Fruit fly (Drosophila melanogaster): ENCODE results near the gene eRF3.

eRF3 gene

dm6 chr2L:12460767-12461739 lies 26.8 kb downstream of the eRF3 start:
- peak; percentile 18 for TF ChIP-seq CG32006 (GFP tag; optimal IDR thresholded peaks at IDR 0.05)
- TF ChIP-seq ss (GFP tag; optimal IDR thresholded peaks at IDR 0.05): peak; percentile 79 to 84
- TF ChIP-seq Sox14 (GFP tag; optimal IDR thresholded peaks at IDR 0.05): peak; percentile 32
- peak; percentile 39 for TF ChIP-seq CG1621 (tag; optimal IDR thresholded peaks at IDR 0.05)
- TF ChIP-seq dsx (GFP tag; optimal IDR thresholded peaks at IDR 0.05; ENCODE audit: poor library complexity, severe bottlenecking): peak; percentile 62
- TF ChIP-seq achi (GFP tag; optimal IDR thresholded peaks at IDR 0.05): peak; percentile 35
- no peak for TF ChIP-seq CG11294 (GFP tag; IDR thresholded peaks at IDR 0.05)
- TF ChIP-seq pdm3 (GFP tag; optimal IDR thresholded peaks at IDR 0.05): peak; percentile 26
- TF ChIP-seq CG15336 (GFP tag; IDR thresholded peaks at IDR 0.05): no peak; the same call in 1 of the 2 replicates
- TF ChIP-seq Hr39 (GFP tag; optimal IDR thresholded peaks at IDR 0.05): no peak
- peak; percentile 32 for TF ChIP-seq CG10631 (GFP tag; optimal IDR thresholded peaks at IDR 0.05)
- TF ChIP-seq Eip93F (GFP tag; optimal IDR thresholded peaks at IDR 0.05): peak; percentile 86
- peak; percentile 8 for TF ChIP-seq acj6 (GFP tag; optimal IDR thresholded peaks at IDR 0.05)
- TF ChIP-seq eg (GFP tag; IDR thresholded peaks at IDR 0.05): peak; percentile 80
- no peak for TF ChIP-seq CG7368 (GFP tag; optimal IDR thresholded peaks at IDR 0.05)
- TF ChIP-seq CG16779 (tag; optimal IDR thresholded peaks at IDR 0.05): peak; percentile 64
- peak; percentile 69 for TF ChIP-seq esn (GFP tag; optimal IDR thresholded peaks at IDR 0.05)
- TF ChIP-seq OdsH (GFP tag; optimal IDR thresholded peaks at IDR 0.05): no peak
- peak; percentile 66; the same call in 2 of the 3 replicates for TF ChIP-seq CG6163 (GFP tag; IDR thresholded peaks at IDR 0.05)
- TF ChIP-seq cyc (GFP tag; optimal IDR thresholded peaks at IDR 0.05): no peak
- TF ChIP-seq CG4318 (GFP tag; optimal IDR thresholded peaks at IDR 0.05): no peak
- peak; percentile 66 for TF ChIP-seq spab (GFP tag; optimal IDR thresholded peaks at IDR 0.05)
- TF ChIP-seq Gug (GFP tag; IDR thresholded peaks at IDR 0.05): no peak
- peak; percentile 61 for TF ChIP-seq topi (GFP tag; optimal IDR thresholded peaks at IDR 0.05)
- peak; percentile 99 for TF ChIP-seq fkh (GFP tag; optimal IDR thresholded peaks at IDR 0.05)
- TF ChIP-seq Lpt (GFP tag; optimal IDR thresholded peaks at IDR 0.05): peak; percentile 42
- TF ChIP-seq CG11762 (GFP tag; optimal IDR thresholded peaks at IDR 0.05; ENCODE audit: insufficient read depth): no peak
- TF ChIP-seq net (GFP tag; optimal IDR thresholded peaks at IDR 0.05): peak; percentile 72
- no peak for TF ChIP-seq fd59A (GFP tag; optimal IDR thresholded peaks at IDR 0.05)
- TF ChIP-seq CG3032 (tag; optimal IDR thresholded peaks at IDR 0.05): peak; percentile 35
- peak; percentile 58; the same call in 2 of the 3 replicates for TF ChIP-seq CG8119 (GFP tag; IDR thresholded peaks at IDR 0.05)
- peak; percentile 88 for TF ChIP-seq Eip78C (GFP tag)
- TF ChIP-seq svp (GFP tag): peak; percentile 71
- no peak for TF ChIP-seq Sox15 (GFP tag; optimal IDR thresholded peaks at IDR 0.05)
- TF ChIP-seq salr (GFP tag; optimal IDR thresholded peaks at IDR 0.05): peak in 1 of 2 experiments; percentile 0
- no peak for TF ChIP-seq Ets21C (GFP tag; optimal IDR thresholded peaks at IDR 0.05)
- peak; percentile 85 for TF ChIP-seq CG6808 (GFP tag; optimal IDR thresholded peaks at IDR 0.05)
- TF ChIP-seq CG6854 (GFP tag; optimal IDR thresholded peaks at IDR 0.05): peak; percentile 91
- peak; percentile 68 for TF ChIP-seq Sox102F (GFP tag; optimal IDR thresholded peaks at IDR 0.05)
- TF ChIP-seq Ets96B (tag; optimal IDR thresholded peaks at IDR 0.05): peak; percentile 49
- peak; percentile 54 for TF ChIP-seq fd85E (GFP tag; optimal IDR thresholded peaks at IDR 0.05)
- TF ChIP-seq CG31627 (GFP tag; optimal IDR thresholded peaks at IDR 0.05): peak; percentile 6
- peak; percentile 63 for TF ChIP-seq Met (GFP tag; optimal IDR thresholded peaks at IDR 0.05)
- peak; percentile 57 for TF ChIP-seq Smox (GFP tag; optimal IDR thresholded peaks at IDR 0.05)
- peak; percentile 64 for TF ChIP-seq CG6276 (GFP tag; optimal IDR thresholded peaks at IDR 0.05)
- peak; percentile 50 for TF ChIP-seq CG10669 (GFP tag; optimal IDR thresholded peaks at IDR 0.05)
- no peak for TF ChIP-seq Hr4 (GFP tag; optimal IDR thresholded peaks at IDR 0.05)
- peak; percentile 30 for TF ChIP-seq lz (GFP tag; optimal IDR thresholded peaks at IDR 0.05)
- TF ChIP-seq dac (GFP tag; optimal IDR thresholded peaks at IDR 0.05): no peak

Measured in whole organism, prepupa.